Fruit fly (Drosophila melanogaster) whole organism, embryonic: Measurements from ENCODE around the gene CG14818.

Experiments used
- Asciz ChIP-seq: fragments of 200-800 bp; sonication (Bioruptor generic); optimal IDR thresholded peaks from 2 replicates; lab custom pipeline; 2017; ENCODE audit warnings: missing biosample characterization, mild to moderate bottlenecking, missing genetic modification characterization, missing genetic modification reagents
- Bgb ChIP-seq: fragments of 200-800 bp; sonication (Bioruptor generic); IDR thresholded peaks from 2 replicates; pipeline ENCODE4 v1.3.6; 2022; ENCODE audit warnings: missing biosample characterization, missing genetic modification characterization; ENCODE audit not compliant: partially characterized antibody
- CG10209 ChIP-seq: fragments of 200-800 bp; sonication (Bioruptor generic); optimal IDR thresholded peaks from 3 replicates; lab custom pipeline; 2017; ENCODE audit warnings: missing biosample characterization, mild to moderate bottlenecking, missing genetic modification characterization, missing genetic modification reagents
- CG13894 ChIP-seq: fragments of 200-800 bp; sonication (Bioruptor generic); optimal IDR thresholded peaks from 3 replicates; lab custom pipeline; 2018; ENCODE audit warnings: missing biosample characterization, mild to moderate bottlenecking, missing genetic modification characterization, moderate library complexity
- CG15073 ChIP-seq: fragments of 200-800 bp; sonication (Bioruptor generic); optimal IDR thresholded peaks from 2 replicates; lab custom pipeline; 2016; ENCODE audit warnings: missing biosample characterization, missing genetic modification characterization
- CG1647 ChIP-seq: fragments of 200-800 bp; sonication (Bioruptor generic); optimal IDR thresholded peaks from 3 replicates; lab custom pipeline; 2016; ENCODE audit warnings: missing biosample characterization, missing genetic modification characterization
- CG2875 ChIP-seq: fragments of 200-800 bp; sonication (Bioruptor generic); optimal IDR thresholded peaks from 2 replicates; lab custom pipeline; 2017; ENCODE audit warnings: missing biosample characterization, mild to moderate bottlenecking, missing genetic modification characterization, missing genetic modification reagents
- CG31388 ChIP-seq: fragments of 200-800 bp; sonication (Bioruptor generic); optimal IDR thresholded peaks from 2 replicates; lab custom pipeline; 2016; ENCODE audit warnings: missing biosample characterization, missing genetic modification characterization
- CG31441 ChIP-seq: fragments of 200-800 bp; sonication (Bioruptor generic); IDR thresholded peaks from 2 replicates; pipeline ENCODE4 v1.3.6; 2022; ENCODE audit warnings: missing biosample characterization, missing genetic modification characterization
- CG32767 ChIP-seq: fragments of 200-800 bp; sonication (Bioruptor generic); IDR thresholded peaks from 2 replicates; pipeline ENCODE4 v1.3.6; 2022; ENCODE audit warnings: missing biosample characterization, missing genetic modification characterization
- CG33557 ChIP-seq: fragments of 200-800 bp; sonication (Bioruptor generic); optimal IDR thresholded peaks from 2 replicates; lab custom pipeline; 2019; ENCODE audit warnings: missing biosample characterization, mild to moderate bottlenecking, missing genetic modification characterization, moderate library complexity
- CG4328 ChIP-seq: fragments of 200-800 bp; sonication (Bioruptor generic); optimal IDR thresholded peaks from 3 replicates; lab custom pipeline; 2017; ENCODE audit warnings: missing biosample characterization, missing genetic modification reagents, missing genetic modification characterization
- CG5180 ChIP-seq: fragments of 200-800 bp; sonication (Bioruptor generic); optimal IDR thresholded peaks from 3 replicates; lab custom pipeline; 2017; ENCODE audit warnings: missing biosample characterization, missing genetic modification characterization, mild to moderate bottlenecking, moderate library complexity, missing genetic modification reagents
- CG5245 ChIP-seq: fragments of 200-800 bp; sonication (Bioruptor generic); optimal IDR thresholded peaks from 3 replicates; lab custom pipeline; 2016; ENCODE audit warnings: missing biosample characterization, missing genetic modification characterization
- CG5953 ChIP-seq: fragments of 200-800 bp; sonication (Bioruptor generic); IDR thresholded peaks from 2 replicates; pipeline ENCODE4 v1.3.6; 2022; ENCODE audit warnings: missing biosample characterization, missing genetic modification characterization
- CG6813 ChIP-seq: fragments of 200-800 bp; sonication (Bioruptor generic); optimal IDR thresholded peaks from 2 replicates; lab custom pipeline; 2017; ENCODE audit warnings: missing biosample characterization, missing genetic modification characterization, mild to moderate bottlenecking, moderate library complexity, missing genetic modification reagents
- CG7745 ChIP-seq: fragments of 200-800 bp; sonication (Bioruptor generic); optimal IDR thresholded peaks from 2 replicates; lab custom pipeline; 2018; ENCODE audit warnings: missing biosample characterization, mild to moderate bottlenecking, missing genetic modification characterization, moderate library complexity
- CG8924 ChIP-seq: fragments of 200-800 bp; optimal IDR thresholded peaks from 3 replicates; lab custom pipeline; 2019; ENCODE audit warnings: missing biosample characterization, mild to moderate bottlenecking, missing genetic modification characterization, moderate library complexity
- Chrac-16 ChIP-seq: fragments of 200-800 bp; sonication (Bioruptor generic); optimal IDR thresholded peaks from 3 replicates; lab custom pipeline; 2016; ENCODE audit warnings: missing biosample characterization, missing genetic modification characterization
- Hr51 ChIP-seq, 2 experiments: fragments of 200-800 bp; sonication (Bioruptor generic); optimal IDR thresholded peaks; 2 replicates in 1 of 2; 3 replicates in 1 of 2; lab custom pipeline; 2016 to 2018; ENCODE audit warnings: missing biosample characterization in 2 of 2, missing genetic modification characterization in 2 of 2, mild to moderate bottlenecking in 1 of 2, moderate library complexity in 1 of 2
- Hr78 ChIP-seq, 2 experiments: fragments of 200-800 bp in 1 of 2; fragments of >200 bp in 1 of 2; sonication (Bioruptor generic) in 1 of 2; optimal IDR thresholded peaks; 2 replicates each; lab custom pipeline; 2017 to 2019; ENCODE audit warnings: missing biosample characterization in 2 of 2, missing genetic modification characterization in 2 of 2, mild to moderate bottlenecking in 1 of 2, moderate library complexity in 1 of 2
- Ptx1 ChIP-seq: fragments of 200-800 bp; sonication (Bioruptor generic); IDR thresholded peaks from 2 replicates; pipeline ENCODE4 v1.3.6; 2022; ENCODE audit warnings: missing biosample characterization, missing genetic modification characterization
- Scr ChIP-seq: fragments of 200-800 bp; sonication (Bioruptor generic); IDR thresholded peaks from 2 replicates; pipeline ENCODE4 v1.3.6; 2022; ENCODE audit warnings: missing biosample characterization, missing genetic modification characterization; ENCODE audit not compliant: partially characterized antibody
- Sox102F ChIP-seq: fragments of 200-800 bp; sonication (Bioruptor generic); optimal IDR thresholded peaks from 2 replicates; lab custom pipeline; 2018; ENCODE audit warnings: missing biosample characterization, mild to moderate bottlenecking, missing genetic modification characterization, moderate library complexity
- Tbp ChIP-seq: fragments of >200 bp; optimal IDR thresholded peaks from 2 replicates; lab custom pipeline; 2018; ENCODE audit warnings: missing biosample characterization, missing genetic modification characterization
- Xbp1 ChIP-seq: fragments of 200-800 bp; sonication (Bioruptor generic); optimal IDR thresholded peaks from 3 replicates; lab custom pipeline; 2016; ENCODE audit warnings: missing biosample characterization, mild to moderate bottlenecking, missing genetic modification characterization
- amos ChIP-seq: fragments of 200-800 bp; sonication (Bioruptor generic); IDR thresholded peaks from 2 replicates; pipeline ENCODE4 v1.3.6; 2022; ENCODE audit warnings: missing biosample characterization, missing genetic modification characterization; ENCODE audit not compliant: partially characterized antibody
- ato ChIP-seq: fragments of 200-800 bp; sonication (Bioruptor generic); IDR thresholded peaks from 2 replicates; pipeline ENCODE4 v1.3.6; 2022; ENCODE audit warnings: missing biosample characterization, missing genetic modification characterization; ENCODE audit not compliant: partially characterized antibody
- br ChIP-seq: fragments of >200 bp; optimal IDR thresholded peaks from 2 replicates; lab custom pipeline; 2017
- cg ChIP-seq: fragments of 200-800 bp; sonication (Bioruptor generic); optimal IDR thresholded peaks from 3 replicates; lab custom pipeline; 2019; ENCODE audit warnings: missing biosample characterization, mild to moderate bottlenecking, missing genetic modification characterization, moderate library complexity
- cwo ChIP-seq: fragments of 200-800 bp; sonication (Bioruptor generic); optimal IDR thresholded peaks from 3 replicates; lab custom pipeline; 2017; ENCODE audit warnings: missing biosample characterization, missing genetic modification characterization, mild to moderate bottlenecking, moderate library complexity, missing genetic modification reagents
- emc ChIP-seq: fragments of 200-800 bp; sonication (Bioruptor generic); optimal IDR thresholded peaks from 2 replicates; lab custom pipeline; 2016; ENCODE audit warnings: missing biosample characterization, missing genetic modification characterization
- gcm ChIP-seq: fragments of 200-800 bp; sonication (Bioruptor generic); optimal IDR thresholded peaks from 2 replicates; lab custom pipeline; 2019; ENCODE audit warnings: missing biosample characterization, mild to moderate bottlenecking, missing genetic modification characterization, moderate library complexity
- ind ChIP-seq: fragments of 200-800 bp; sonication (Bioruptor generic); optimal IDR thresholded peaks from 3 replicates; lab custom pipeline; 2016; ENCODE audit warnings: missing biosample characterization, missing genetic modification characterization
- jigr1 ChIP-seq: fragments of 200-800 bp; sonication (Bioruptor generic); IDR thresholded peaks from 3 replicates; pipeline ENCODE4 v1.3.6; 2022; ENCODE audit warnings: missing biosample characterization, missing genetic modification characterization
- odd ChIP-seq: fragments of 200-800 bp; sonication (Bioruptor generic); optimal IDR thresholded peaks from 2 replicates; lab custom pipeline; 2017; ENCODE audit warnings: missing biosample characterization, mild to moderate bottlenecking, missing genetic modification characterization
- rib ChIP-seq: fragments of 200-800 bp; sonication (Bioruptor generic); IDR thresholded peaks from 2 replicates; pipeline ENCODE4 v1.3.6; 2022; ENCODE audit warnings: missing biosample characterization, missing genetic modification characterization
- ro ChIP-seq: fragments of 200-800 bp; sonication (Bioruptor generic); IDR thresholded peaks from 2 replicates; pipeline ENCODE4 v1.3.6; 2022; ENCODE audit warnings: missing biosample characterization, missing genetic modification characterization
- salm ChIP-seq: fragments of 200-800 bp; sonication (Bioruptor generic); optimal IDR thresholded peaks from 2 replicates; lab custom pipeline; 2018; ENCODE audit warnings: missing biosample characterization, mild to moderate bottlenecking, missing genetic modification characterization
- sc ChIP-seq, 3 experiments: fragments of >200 bp in 2 of 3; fragments of 200-800 bp in 1 of 3; sonication (Bioruptor generic) in 1 of 3; optimal IDR thresholded peaks; 2 replicates in 2 of 3; 3 replicates in 1 of 3; lab custom pipeline; 2017; ENCODE audit warnings: mild to moderate bottlenecking in 1 of 3, missing biosample characterization in 1 of 3, missing genetic modification characterization in 1 of 3, missing genetic modification reagents in 1 of 3
- scrt ChIP-seq: fragments of 200-800 bp; sonication (Bioruptor generic); optimal IDR thresholded peaks from 2 replicates; lab custom pipeline; 2018; ENCODE audit warnings: missing biosample characterization, mild to moderate bottlenecking, missing genetic modification characterization, moderate library complexity
- sug ChIP-seq: fragments of 200-800 bp; optimal IDR thresholded peaks from 2 replicates; lab custom pipeline; 2019; ENCODE audit warnings: missing biosample characterization, mild to moderate bottlenecking, missing genetic modification characterization, moderate library complexity
- tin ChIP-seq: fragments of 200-800 bp; sonication (Bioruptor generic); optimal IDR thresholded peaks from 3 replicates; lab custom pipeline; 2016; ENCODE audit warnings: missing biosample characterization, missing genetic modification characterization
- ttk ChIP-seq: fragments of 200-800 bp; sonication (Bioruptor generic); IDR thresholded peaks from 2 replicates; pipeline ENCODE4 v2.1.2; 2022; ENCODE audit warnings: missing biosample characterization, missing genetic modification characterization
- tx ChIP-seq: fragments of 200-800 bp; sonication (Bioruptor generic); optimal IDR thresholded peaks from 2 replicates; lab custom pipeline; 2016; ENCODE audit warnings: missing biosample characterization, missing genetic modification characterization
- unc-4 ChIP-seq: fragments of 200-800 bp; sonication (Bioruptor generic); IDR thresholded peaks from 2 replicates; pipeline ENCODE4 v1.3.6; 2022; ENCODE audit warnings: missing biosample characterization, missing genetic modification characterization; ENCODE audit not compliant: partially characterized antibody
- yki ChIP-seq: fragments of >200 bp; optimal IDR thresholded peaks from 3 replicates; lab custom pipeline; 2018

The CG14818 gene

dm6 chrX:1830396-1831218, 49.0 kb downstream of the CG14818 start (continued):
- peak; percentile 92 for TF ChIP-seq tx (GFP tag; lab: Kevin White, UChicago)
- TF ChIP-seq sug (tag; lab: Kevin White, UChicago), result peak; percentile 94
- TF ChIP-seq CG7745, result no peak
- TF ChIP-seq br, result no peak
- peak; percentile 84 for TF ChIP-seq CG31388
- peak; percentile 54 for TF ChIP-seq Bgb (GFP tag; lab: Robert Waterston, UW)
- TF ChIP-seq jigr1 (GFP tag; lab: Robert Waterston, UW), result peak; percentile 89; the same call in 2 of the 3 replicates
- TF ChIP-seq cwo (GFP tag; lab: Kevin White, UChicago), result peak; percentile 100
- TF ChIP-seq CG6813 (GFP tag; lab: Kevin White, UChicago), result peak; percentile 95
- peak; percentile 97 for TF ChIP-seq CG8924
- peak; percentile 77 for TF ChIP-seq emc (GFP tag; lab: Kevin White, UChicago)
- peak; percentile 93 for TF ChIP-seq ind (GFP tag; lab: Kevin White, UChicago)
- peak; percentile 96 for TF ChIP-seq rib
- no peak for TF ChIP-seq yki
- peak; percentile 95 for TF ChIP-seq CG32767
- peak; percentile 92 for TF ChIP-seq ro (GFP tag; lab: Robert Waterston, UW)
- peak; percentile 83 for TF ChIP-seq CG5180 (GFP tag; lab: Kevin White, UChicago)
- TF ChIP-seq CG13894 (tag; lab: Kevin White, UChicago), result peak; percentile 93
- TF ChIP-seq tin (GFP tag; lab: Kevin White, UChicago), result peak; percentile 94
- peak; percentile 98 for TF ChIP-seq ttk (GFP tag; lab: Robert Waterston, UW)
- peak; percentile 93 for TF ChIP-seq Xbp1
- peak; percentile 76 for TF ChIP-seq CG33557 (GFP tag; lab: Kevin White, UChicago)
- peak; percentile 92 for TF ChIP-seq CG4328 (GFP tag; lab: Kevin White, UChicago)
- TF ChIP-seq unc-4 (GFP tag; lab: Robert Waterston, UW), result no peak
- TF ChIP-seq Scr (GFP tag; lab: Robert Waterston, UW), result 0 out of 2 replicates have a peak, but pooled peaks have one; percentile 29
- TF ChIP-seq Sox102F (GFP tag; lab: Kevin White, UChicago), result peak; percentile 97
- no peak for TF ChIP-seq Tbp
- TF ChIP-seq cg, result no peak
- peak; percentile 92 for TF ChIP-seq odd (GFP tag; lab: Kevin White, UChicago)
- peak; percentile 91 for TF ChIP-seq Chrac-16 (GFP tag; lab: Kevin White, UChicago)
- TF ChIP-seq CG5245 (GFP tag; lab: Kevin White, UChicago), result peak; percentile 86
- TF ChIP-seq scrt (GFP tag; lab: Kevin White, UChicago), result peak; percentile 91
- TF ChIP-seq CG31441 (GFP tag; lab: Robert Waterston, UW), result peak; percentile 97
- peak; percentile 94 for TF ChIP-seq CG10209 (GFP tag; lab: Kevin White, UChicago)
- peak; percentile 92 to 97 for TF ChIP-seq Hr51 (GFP tag; optimal IDR thresholded peaks at IDR 0.05; lab: Kevin White, UChicago)
- peak; percentile 90 for TF ChIP-seq Asciz (GFP tag; lab: Kevin White, UChicago)
- TF ChIP-seq gcm (GFP tag; lab: Kevin White, UChicago), result peak; percentile 94
- TF ChIP-seq Hr78 (GFP tag; optimal IDR thresholded peaks at IDR 0.05; lab: Kevin White, UChicago), result peak in 1 of 2 experiments; percentile 83
- peak; percentile 97 for TF ChIP-seq Ptx1
- peak; percentile 65 for TF ChIP-seq CG15073 (GFP tag; lab: Kevin White, UChicago)
- no peak; the same call in 1 of the 2 replicates for TF ChIP-seq amos (GFP tag; lab: Robert Waterston, UW)
- TF ChIP-seq salm (tag; lab: Kevin White, UChicago), result peak; percentile 94
- no peak for TF ChIP-seq sc (optimal IDR thresholded peaks at IDR 0.05; lab: Kevin White, UChicago)
- peak; percentile 89 for TF ChIP-seq sc (GFP tag; optimal IDR thresholded peaks at IDR 0.05; lab: Kevin White, UChicago)
- TF ChIP-seq CG1647 (GFP tag; lab: Kevin White, UChicago), result peak; percentile 88
- TF ChIP-seq ato (GFP tag; lab: Robert Waterston, UW), result no peak
- TF ChIP-seq CG2875 (GFP tag; lab: Kevin White, UChicago), result peak; percentile 92
- TF ChIP-seq CG5953 (GFP tag; lab: Robert Waterston, UW), result peak; percentile 97
